Worm (Caenorhabditis elegans): Measurements from ENCODE around the gene str-4.

- TF ChIP-seq tbx-11 (GFP tag; IDR thresholded peaks at IDR 0.05) = no peak
- no peak for TF ChIP-seq ceh-36 (tag; optimal IDR thresholded peaks at IDR 0.05)
- TF ChIP-seq flt-1 (GFP tag; IDR thresholded peaks at IDR 0.05) = no peak
- TF ChIP-seq ama-1 (optimal IDR thresholded peaks at IDR 0.05) = no peak
- no peak for TF ChIP-seq aly-1 (tag; optimal IDR thresholded peaks at IDR 0.05)
- no peak for TF ChIP-seq tbx-37 (GFP tag; conservative IDR thresholded peaks at IDR 0.05)
- no peak for TF ChIP-seq tra-4 (tag; optimal IDR thresholded peaks at IDR 0.05)
Measured at ce11 chrV:13380178-13380577, 40.6 kb upstream of the str-4 start, which contains the start of gene ifbp-1.

Measured in whole organism, early embryonic.